Worm (Caenorhabditis elegans): ENCODE results near the gene T24C4.3.

Gene T24C4.3

DNA sequence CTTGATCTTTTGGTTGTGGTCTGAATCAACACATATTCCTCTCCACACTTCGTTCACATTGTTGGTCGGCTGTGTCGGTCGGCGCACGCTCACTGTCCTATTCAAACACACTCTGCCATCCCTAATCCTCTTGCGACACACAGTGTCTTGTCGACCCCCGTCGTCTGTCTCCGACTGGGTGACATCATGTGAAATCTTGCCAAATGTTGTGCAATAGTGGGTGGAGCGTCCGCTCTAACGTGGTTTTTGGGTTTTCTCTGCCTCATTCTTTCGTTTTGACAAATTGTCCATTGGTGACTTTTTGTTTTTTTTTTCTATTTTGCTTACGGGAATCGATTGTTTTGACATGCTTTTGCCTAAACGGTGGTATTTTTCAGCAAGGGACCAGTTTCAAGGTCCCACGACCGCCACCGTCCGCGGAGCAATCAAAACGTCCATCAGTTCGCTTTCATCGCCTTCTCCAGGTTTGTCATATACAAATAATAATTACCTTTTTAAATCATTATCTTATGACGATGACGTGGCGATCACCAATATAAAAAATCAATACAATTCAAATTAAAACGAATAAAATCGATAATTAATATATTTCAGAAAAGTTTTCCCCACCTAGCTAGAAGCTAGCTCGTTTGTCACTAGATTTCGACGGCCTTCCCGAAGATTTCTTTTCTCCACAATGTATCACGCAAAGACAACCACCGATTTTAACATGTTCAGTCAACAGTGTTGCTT lies 38.4 kb downstream of the T24C4.3 start:
- TF ChIP-seq ztf-7 (tag; optimal IDR thresholded peaks at IDR 0.05) (peak; percentile 98), hif-1 (tag; optimal IDR thresholded peaks at IDR 0.05) (peak; percentile 52 to 88), Y75B8A.6 (GFP tag; IDR thresholded peaks at IDR 0.05) (no peak), nhr-11 (tag; optimal IDR thresholded peaks at IDR 0.05) (peak; percentile 96), nhr-102 (tag; optimal IDR thresholded peaks at IDR 0.05) (peak; percentile 76), sdz-12 (GFP tag; optimal IDR thresholded peaks at IDR 0.05) (no peak), F44E2.7 (GFP tag; IDR thresholded peaks at IDR 0.05) (no peak), R02D3.7 (tag; optimal IDR thresholded peaks at IDR 0.05) (no peak), vab-7 (GFP tag; IDR thresholded peaks at IDR 0.05) (peak; percentile 50; the same call in 1 of the 2 replicates), pqm-1 (tag; optimal IDR thresholded peaks at IDR 0.05) (peak; percentile 35), egl-27 (tag; optimal IDR thresholded peaks at IDR 0.05) (no peak), zag-1 (tag; optimal IDR thresholded peaks at IDR 0.05) (peak; percentile 10), madf-5 (GFP tag; IDR thresholded peaks at IDR 0.05) (peak in 1 of 2 experiments; percentile 52; a peak in 1 of 4 replicates), nhr-28 (tag; optimal IDR thresholded peaks at IDR 0.05) (peak; percentile 98), saeg-2 (GFP tag; IDR thresholded peaks at IDR 0.05) (peak; percentile 70), hmg-1.1 (GFP tag; IDR thresholded peaks at IDR 0.05) (peak; percentile 90), F26F4.8 (GFP tag; conservative IDR thresholded peaks at IDR 0.05) (no peak), T26A8.4 (GFP tag; IDR thresholded peaks at IDR 0.05) (peak; percentile 81), zip-2 (tag; optimal IDR thresholded peaks at IDR 0.05) (no peak), ces-1 (GFP tag; optimal IDR thresholded peaks at IDR 0.05) (no peak), nhr-42 (GFP tag; IDR thresholded peaks at IDR 0.05) (peak; percentile 82), dmd-9 (GFP tag; IDR thresholded peaks at IDR 0.05) (peak; percentile 72; the same call in 1 of the 2 replicates), F37D6.2 (tag; optimal IDR thresholded peaks at IDR 0.05) (peak; percentile 32), ceh-62 (tag; optimal IDR thresholded peaks at IDR 0.05) (no peak), aha-1 (tag) (peak; percentile 99), lsy-2 (tag; optimal IDR thresholded peaks at IDR 0.05) (peak; percentile 78 to 92), Y48G9A.11 (GFP tag; IDR thresholded peaks at IDR 0.05) (no peak), lir-3 (tag; optimal IDR thresholded peaks at IDR 0.05) (no peak), jun-1 (tag; optimal IDR thresholded peaks at IDR 0.05) (peak; percentile 85), zip-11 (GFP tag; IDR thresholded peaks at IDR 0.05) (no peak), daf-19 (GFP tag; conservative IDR thresholded peaks at IDR 0.05) (no peak), ZK337.2 (GFP tag; IDR thresholded peaks at IDR 0.05) (no peak), ceh-20 (GFP tag; IDR thresholded peaks at IDR 0.05) (peak; percentile 88), nhr-77 (tag; optimal IDR thresholded peaks at IDR 0.05) (peak; percentile 98), skn-1 (tag; optimal IDR thresholded peaks at IDR 0.05) (no peak), F10B5.3 (tag; optimal IDR thresholded peaks at IDR 0.05) (no peak), lin-13 (GFP tag; optimal IDR thresholded peaks at IDR 0.05) (peak; percentile 78), Y105C5A.15 (GFP tag; IDR thresholded peaks at IDR 0.05) (0 out of 2 replicates have a peak, but pooled peaks have one; percentile 27), ceh-32 (tag; optimal IDR thresholded peaks at IDR 0.05; ENCODE audit: poor library complexity) (no peak), ceh-28 (tag; optimal IDR thresholded peaks at IDR 0.05) (peak; percentile 66), mes-2 (tag; optimal IDR thresholded peaks at IDR 0.05; ENCODE audit: poor library complexity, severe bottlenecking) (peak; percentile 69), mxl-3 (GFP tag; optimal IDR thresholded peaks at IDR 0.05) (peak; percentile 99), fos-1 (tag; optimal IDR thresholded peaks at IDR 0.05) (peak; percentile 78), zfp-3 (GFP tag; conservative IDR thresholded peaks at IDR 0.05) (peak; percentile 35; the same call in 1 of the 2 replicates), rbr-2 (tag; optimal IDR thresholded peaks at IDR 0.05) (peak; percentile 85), pha-4 (GFP tag; IDR thresholded peaks at IDR 0.05) (peak; percentile 79), pha-4 (tag; optimal IDR thresholded peaks at IDR 0.05) (peak; percentile 75), aly-2 (tag; optimal IDR thresholded peaks at IDR 0.05) (no peak), daf-12 (tag; optimal IDR thresholded peaks at IDR 0.05) (no peak), lin-1 (GFP tag; IDR thresholded peaks at IDR 0.05) (peak; percentile 78; the same call in 1 of the 2 replicates), Y5F2A.4 (GFP tag; optimal IDR thresholded peaks at IDR 0.05) (no peak)
